Fruit fly (Drosophila melanogaster): ENCODE measurements around the gene RpS10b.
A peak's percentile ranks its signal among the peaks of the same experiment; 100 is the strongest.

RpS10b gene

dm6 chrX:19604997-19605396 is 7.2 kb downstream of the RpS10b start, which contains the start of gene CG14207 (continued):
- TF ChIP-seq unpg (GFP tag; optimal IDR thresholded peaks at IDR 0.05) (peak; percentile 6), CG14710 (tag; optimal IDR thresholded peaks at IDR 0.05) (peak; percentile 11), Dll (GFP tag; IDR thresholded peaks at IDR 0.05; ENCODE audit: partially characterized antibody) (peak; percentile 67), Hand (GFP tag; optimal IDR thresholded peaks at IDR 0.05) (peak; percentile 48), dmrt99B (tag; optimal IDR thresholded peaks at IDR 0.05) (peak; percentile 16), CG1832 (GFP tag; optimal IDR thresholded peaks at IDR 0.05) (no peak), CG14014 (GFP tag; IDR thresholded peaks at IDR 0.05) (peak; percentile 35; the same call in 1 of the 2 replicates), CG34422 (GFP tag; IDR thresholded peaks at IDR 0.05) (0 out of 3 replicates have a peak, but pooled peaks have one; percentile 29), peb (GFP tag; IDR thresholded peaks at IDR 0.05) (no peak), CG17361 (GFP tag; IDR thresholded peaks at IDR 0.05) (0 out of 3 replicates have a peak, but pooled peaks have one; percentile 19), CG16813 (GFP tag; IDR thresholded peaks at IDR 0.05; ENCODE audit: partially characterized antibody) (peak; percentile 62; the same call in 2 of the 3 replicates), Dek (tag; optimal IDR thresholded peaks at IDR 0.05) (peak; percentile 14), nom (GFP tag; optimal IDR thresholded peaks at IDR 0.05) (no peak), abd-A (tag; optimal IDR thresholded peaks at IDR 0.05) (peak; percentile 39), caup (GFP tag; optimal IDR thresholded peaks at IDR 0.05; ENCODE audit: severe bottlenecking) (peak; percentile 49), Pdp1 (GFP tag; optimal IDR thresholded peaks at IDR 0.05) (peak in 1 of 2 experiments; percentile 6), Rfx (GFP tag; IDR thresholded peaks at IDR 0.05) (peak; percentile 35; the same call in 1 of the 2 replicates), CG10959 (GFP tag; IDR thresholded peaks at IDR 0.05) (no peak), BEAF-32 (GFP tag; optimal IDR thresholded peaks at IDR 0.05) (peak; percentile 61), CG13624 (GFP tag; optimal IDR thresholded peaks at IDR 0.05) (peak; percentile 56), CG14860 (GFP tag; IDR thresholded peaks at IDR 0.05; ENCODE audit: partially characterized antibody) (peak; percentile 68), Dip3 (GFP tag; optimal IDR thresholded peaks at IDR 0.05) (peak; percentile 2), CG1647 (GFP tag; optimal IDR thresholded peaks at IDR 0.05) (no peak), wek (GFP tag; optimal IDR thresholded peaks at IDR 0.05) (peak; percentile 9), NfI (GFP tag; optimal IDR thresholded peaks at IDR 0.05) (peak; percentile 12), CG10321 (GFP tag; IDR thresholded peaks at IDR 0.05) (no peak), shn (GFP tag; optimal IDR thresholded peaks at IDR 0.05) (no peak), CG11695 (GFP tag; IDR thresholded peaks at IDR 0.05) (peak; percentile 22; the same call in 1 of the 3 replicates), ato (GFP tag; IDR thresholded peaks at IDR 0.05; ENCODE audit: partially characterized antibody) (peak; percentile 82), Doc2 (GFP tag; IDR thresholded peaks at IDR 0.05) (no peak), mld (GFP tag; IDR thresholded peaks at IDR 0.05; ENCODE audit: partially characterized antibody) (peak; percentile 80), en (GFP tag; optimal IDR thresholded peaks at IDR 0.05) (no peak), B-H2 (GFP tag; optimal IDR thresholded peaks at IDR 0.05) (peak; percentile 47), CG34376 (GFP tag; optimal IDR thresholded peaks at IDR 0.05) (peak; percentile 43), CG6854 (GFP tag; optimal IDR thresholded peaks at IDR 0.05) (peak; percentile 39), CG4404 (GFP tag; IDR thresholded peaks at IDR 0.05) (no peak), CG10147 (GFP tag; optimal IDR thresholded peaks at IDR 0.05) (no peak), bbx (GFP tag; IDR thresholded peaks at IDR 0.05; ENCODE audit: partially characterized antibody) (peak; percentile 80), CG8924 (tag; optimal IDR thresholded peaks at IDR 0.05) (no peak), row (GFP tag; IDR thresholded peaks at IDR 0.05) (peak; percentile 13; the same call in 1 of the 3 replicates), CG15514 (GFP tag; optimal IDR thresholded peaks at IDR 0.05) (peak; percentile 44), pb (GFP tag; optimal IDR thresholded peaks at IDR 0.05) (no peak), fd96Cb (tag; optimal IDR thresholded peaks at IDR 0.05) (no peak), exex (tag; optimal IDR thresholded peaks at IDR 0.05) (peak; percentile 27), HmgZ (tag; optimal IDR thresholded peaks at IDR 0.05) (peak; percentile 62), Ravus (GFP tag; IDR thresholded peaks at IDR 0.05) (no peak), CG14050 (GFP tag; IDR thresholded peaks at IDR 0.05) (no peak), eyg (GFP tag; optimal IDR thresholded peaks at IDR 0.05) (peak; percentile 8), Hr39 (optimal IDR thresholded peaks at IDR 0.05) (no peak)

Measured in whole organism, embryonic.